Worm (Caenorhabditis elegans) whole organism, L1 larva: Measurements from ENCODE around the gene C50E3.5.

Experiments used
- aly-2 ChIP-seq: fragments of 150-350 bp; optimal IDR thresholded peaks from 2 replicates; lab custom pipeline; 2014; ENCODE audit warnings: missing biosample characterization, missing genetic modification characterization
- lsy-2 ChIP-seq, 2 experiments: fragments of 150-350 bp; optimal IDR thresholded peaks; 2 replicates each; lab custom pipeline; 2014; ENCODE audit warnings: missing biosample characterization in 2 of 2, missing genetic modification characterization in 2 of 2

- TF ChIP-seq lsy-2 (tag; optimal IDR thresholded peaks at IDR 0.05; lab: Kevin White, UChicago) (peak; percentile 71 to 74), aly-2 (tag; lab: Kevin White, UChicago) (no peak)
Observed at ce11 chrV:7587637-7588036, at the start of gene C50E3.5, which contains the start of gene F19F10.11.
